Fruit fly (Drosophila melanogaster) whole organism, adult: ENCODE results near the gene CG11562.

Experiments
- CG1620 ChIP-seq: fragments of 200-800 bp; sonication (Bioruptor generic); optimal IDR thresholded peaks from 2 replicates; lab custom pipeline; 2016; ENCODE audit warnings: missing biosample characterization, missing genetic modification characterization
- Hr96 ChIP-seq: fragments of 200-800 bp; sonication (Bioruptor generic); optimal IDR thresholded peaks from 2 replicates; lab custom pipeline; 2016; ENCODE audit warnings: missing biosample characterization, missing genetic modification characterization
- toe ChIP-seq: fragments of 200-800 bp; sonication (Bioruptor generic); optimal IDR thresholded peaks from 2 replicates; lab custom pipeline; 2016; ENCODE audit warnings: missing biosample characterization, missing genetic modification characterization

DNA sequence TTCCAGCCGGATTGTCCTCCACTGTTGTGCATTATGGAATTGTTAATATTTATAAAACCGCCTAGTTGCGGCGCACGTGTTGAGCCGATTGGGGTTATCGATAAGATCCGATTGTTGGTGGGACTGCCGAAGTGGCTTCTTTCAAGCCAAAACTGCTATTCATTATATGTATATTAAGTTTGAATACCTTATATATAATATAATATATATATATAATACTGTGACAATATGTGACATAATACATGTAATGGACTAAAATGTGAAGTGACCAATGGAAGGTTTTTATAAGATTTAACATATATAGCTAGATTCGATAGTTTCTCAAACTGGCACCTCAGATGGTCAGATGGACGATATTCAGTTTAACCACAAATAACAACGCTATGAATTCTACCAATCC lies 18.6 kb upstream of the CG11562 start, which contains the start of the genes mbm and CG11555:
- no peak for TF ChIP-seq CG1620
- TF ChIP-seq Hr96 (GFP tag; lab: Kevin White, UChicago): no peak
- no peak for TF ChIP-seq toe (GFP tag; lab: Kevin White, UChicago)
